Fruit fly (Drosophila melanogaster) whole organism, pupa: ENCODE results near the gene CG34148.

Experiments
- CG12605 ChIP-seq: fragments of 200-800 bp; sonication (Bioruptor generic); IDR thresholded peaks from 2 replicates; pipeline ENCODE4 v1.3.6; 2022; ENCODE audit warnings: missing biosample characterization, missing genetic modification characterization
- CG14655 ChIP-seq: fragments of 200-800 bp; sonication (Bioruptor generic); optimal IDR thresholded peaks from 3 replicates; lab custom pipeline; 2017; ENCODE audit warnings: mild to moderate bottlenecking, missing biosample characterization, missing genetic modification reagents, missing genetic modification characterization
- CG17806 ChIP-seq: fragments of 200-800 bp; sonication (Bioruptor generic); optimal IDR thresholded peaks from 2 replicates; lab custom pipeline; 2018; ENCODE audit warnings: missing biosample characterization, mild to moderate bottlenecking, missing genetic modification characterization, moderate library complexity
- CG32121 ChIP-seq: fragments of 200-800 bp; sonication (Bioruptor generic); IDR thresholded peaks from 2 replicates; pipeline ENCODE4 v1.3.6; 2022; ENCODE audit warnings: missing biosample characterization, missing genetic modification characterization
- CG34367 ChIP-seq: fragments of 200-800 bp; sonication (Bioruptor generic); optimal IDR thresholded peaks from 2 replicates; lab custom pipeline; 2018; ENCODE audit warnings: missing biosample characterization, mild to moderate bottlenecking, missing genetic modification characterization
- CG8159 ChIP-seq: fragments of 200-800 bp; sonication (Bioruptor generic); optimal IDR thresholded peaks from 3 replicates; lab custom pipeline; 2018; ENCODE audit warnings: missing biosample characterization, mild to moderate bottlenecking, missing genetic modification characterization, moderate library complexity
- CG8301 ChIP-seq: fragments of 200-800 bp; sonication (Bioruptor generic); optimal IDR thresholded peaks from 2 replicates; lab custom pipeline; 2018; ENCODE audit warnings: missing biosample characterization, mild to moderate bottlenecking, missing genetic modification characterization
- Ets98B ChIP-seq: fragments of 200-800 bp; sonication (Bioruptor generic); IDR thresholded peaks from 2 replicates; pipeline ENCODE4 v1.3.6; 2022; ENCODE audit warnings: missing biosample characterization, missing genetic modification characterization
- Pif1A ChIP-seq: fragments of 200-800 bp; sonication (Bioruptor generic); optimal IDR thresholded peaks from 3 replicates; lab custom pipeline; 2016; ENCODE audit warnings: missing biosample characterization, missing genetic modification characterization
- Snoo ChIP-seq: fragments of 200-800 bp; sonication (Bioruptor generic); optimal IDR thresholded peaks from 3 replicates; lab custom pipeline; 2017; ENCODE audit warnings: missing biosample characterization, mild to moderate bottlenecking, missing genetic modification characterization, inconsistent platforms
- rn ChIP-seq: fragments of 200-800 bp; sonication (Bioruptor generic); IDR thresholded peaks from 2 replicates; pipeline ENCODE4 v1.3.6; 2022; ENCODE audit warnings: missing biosample characterization, missing genetic modification characterization

DNA sequence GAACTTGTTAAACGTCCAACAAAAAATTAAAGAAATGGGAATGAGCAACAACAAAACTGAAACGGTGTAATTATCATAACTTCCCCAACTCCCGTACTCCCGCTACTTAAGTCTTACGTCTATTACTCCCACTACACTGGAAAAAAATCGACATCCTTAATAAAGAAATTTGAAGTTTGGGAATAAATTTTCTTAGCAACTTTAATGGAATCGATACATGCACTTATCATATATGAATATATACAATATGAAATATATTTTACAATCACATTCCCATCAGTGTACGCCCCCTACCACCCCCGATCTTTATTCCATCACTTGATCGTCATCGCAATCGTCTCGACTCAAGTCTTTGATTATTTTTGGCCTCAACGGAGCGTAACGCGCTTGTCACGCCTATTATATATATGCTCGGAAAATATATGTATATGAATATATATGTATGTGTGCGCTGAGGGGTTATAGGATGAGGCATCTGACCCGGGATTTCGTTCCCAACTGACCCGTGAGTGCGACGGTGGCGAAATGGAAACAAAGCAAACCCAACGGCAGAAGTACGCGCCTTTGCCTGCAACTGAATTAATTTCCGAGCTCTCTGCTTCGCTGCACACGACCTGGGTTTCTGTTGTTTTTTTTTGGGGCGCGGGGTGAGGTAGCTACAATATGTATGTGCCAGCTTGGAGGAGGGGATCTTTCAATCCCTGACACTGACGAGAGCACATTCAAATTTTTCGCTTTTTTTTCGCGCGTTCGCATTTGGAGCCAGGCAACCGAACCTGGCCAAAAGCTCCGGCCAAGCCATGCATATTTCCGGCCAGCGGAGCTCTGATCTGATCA is 44.0 kb downstream of the CG34148 start:
- no peak for TF ChIP-seq CG14655 (GFP tag; lab: Kevin White, UChicago)
- no peak for TF ChIP-seq Ets98B (GFP tag; lab: Robert Waterston, UW)
- TF ChIP-seq CG8159 (tag; lab: Kevin White, UChicago): no peak
- no peak for TF ChIP-seq Snoo (tag; lab: Kevin White, UChicago)
- no peak for TF ChIP-seq rn
- no peak for TF ChIP-seq CG17806 (tag; lab: Kevin White, UChicago)
- TF ChIP-seq CG8301 (tag; lab: Kevin White, UChicago): no peak
- no peak for TF ChIP-seq Pif1A
- no peak for TF ChIP-seq CG32121 (GFP tag; lab: Robert Waterston, UW)
- no peak for TF ChIP-seq CG12605
- TF ChIP-seq CG34367 (tag; lab: Kevin White, UChicago): peak; percentile 9
